Fruit fly (Drosophila melanogaster) whole organism: ENCODE measurements around the gene Gr64d.

Experiments used
- CG8478 ChIP-seq: fragments of >200 bp; optimal IDR thresholded peaks from 2 replicates; lab custom pipeline; 2018; ENCODE audit warnings: inconsistent platforms
- EcR ChIP-seq, 2 experiments: fragments of >200 bp; optimal IDR thresholded peaks; 2 replicates each; lab custom pipeline; 2017; ENCODE audit warnings: missing biosample characterization in 2 of 2, missing genetic modification characterization in 2 of 2, missing genetic modification reagents in 2 of 2
- pan ChIP-seq: fragments of >200 bp; optimal IDR thresholded peaks from 2 replicates; lab custom pipeline; 2017
- psq ChIP-seq: fragments of >200 bp; optimal IDR thresholded peaks from 2 replicates; lab custom pipeline; 2017

DNA sequence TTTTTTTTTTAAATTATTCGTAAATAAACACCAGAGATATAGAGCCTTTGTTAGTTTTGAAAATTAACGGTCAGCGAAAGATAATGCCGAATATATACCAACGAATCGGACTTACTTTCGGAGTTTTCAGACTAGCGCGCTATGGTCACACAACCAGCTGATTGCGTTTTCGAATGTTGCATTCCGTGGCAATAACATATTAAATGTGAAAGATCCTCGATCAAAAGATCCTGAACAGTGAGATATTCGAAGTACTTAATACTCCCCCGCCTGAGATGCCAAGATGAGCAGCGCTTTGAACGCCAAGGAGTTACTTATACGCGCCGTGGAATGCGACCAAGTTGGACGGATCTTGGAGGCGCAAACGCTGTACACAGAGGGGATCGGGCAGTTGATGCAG lies 28.5 kb upstream of the Gr64d start, which contains the start of gene CG14985:
- TF ChIP-seq CG8478 (lab: Kevin White, UChicago), result no peak
- no peak for TF ChIP-seq psq (lab: Kevin White, UChicago)
- TF ChIP-seq EcR (GFP tag; optimal IDR thresholded peaks at IDR 0.05; lab: Kevin White, UChicago), result no peak
- no peak for TF ChIP-seq pan (lab: Kevin White, UChicago)
